Fruit fly (Drosophila melanogaster) whole organism, embryonic: ENCODE results near the gene CG7728.

Source experiments
- Adf1 ChIP-seq: fragments of 200-800 bp; sonication (Bioruptor generic); IDR thresholded peaks from 2 replicates; pipeline ENCODE4 v1.3.6; 2022; ENCODE audit warnings: missing biosample characterization, missing genetic modification characterization
- Atf3 ChIP-seq: fragments of 200-800 bp; sonication (Bioruptor generic); optimal IDR thresholded peaks from 3 replicates; lab custom pipeline; 2016; ENCODE audit warnings: missing biosample characterization, missing genetic modification characterization
- Awh ChIP-seq: fragments of 200-800 bp; sonication (Bioruptor generic); IDR thresholded peaks from 2 replicates; pipeline ENCODE4, ENCODE4 v1.3.6; 2022; ENCODE audit warnings: missing biosample characterization, missing genetic modification characterization
- Bgb ChIP-seq: fragments of 200-800 bp; sonication (Bioruptor generic); IDR thresholded peaks from 2 replicates; pipeline ENCODE4 v1.3.6; 2022; ENCODE audit warnings: missing biosample characterization, missing genetic modification characterization; ENCODE audit not compliant: partially characterized antibody
- Blimp-1 ChIP-seq: fragments of 200-800 bp; sonication (Bioruptor generic); optimal IDR thresholded peaks from 3 replicates; lab custom pipeline; 2018; ENCODE audit warnings: missing biosample characterization, missing genetic modification characterization, mild to moderate bottlenecking, moderate library complexity, missing genetic modification reagents
- CG10209 ChIP-seq: fragments of 200-800 bp; sonication (Bioruptor generic); optimal IDR thresholded peaks from 3 replicates; lab custom pipeline; 2017; ENCODE audit warnings: missing biosample characterization, mild to moderate bottlenecking, missing genetic modification characterization, missing genetic modification reagents
- CG10543 ChIP-seq: fragments of 200-800 bp; sonication (Bioruptor generic); optimal IDR thresholded peaks from 3 replicates; lab custom pipeline; 2017; ENCODE audit warnings: missing biosample characterization, mild to moderate bottlenecking, missing genetic modification characterization, moderate library complexity
- CG11247 ChIP-seq: fragments of 200-800 bp; sonication (Bioruptor generic); IDR thresholded peaks from 2 replicates; pipeline ENCODE4 v1.3.6; 2022; ENCODE audit warnings: missing biosample characterization, missing genetic modification characterization
- CG12219 ChIP-seq: fragments of 200-800 bp; sonication (Bioruptor generic); optimal IDR thresholded peaks from 3 replicates; lab custom pipeline; 2018; ENCODE audit warnings: missing biosample characterization, mild to moderate bottlenecking, missing genetic modification characterization
- CG13123 ChIP-seq: fragments of 200-800 bp; sonication (Bioruptor generic); optimal IDR thresholded peaks from 2 replicates; lab custom pipeline; 2016; ENCODE audit warnings: missing biosample characterization, missing genetic modification characterization
- CG13424 ChIP-seq: fragments of 200-800 bp; sonication (Bioruptor generic); optimal IDR thresholded peaks from 2 replicates; lab custom pipeline; 2019; ENCODE audit warnings: missing biosample characterization, mild to moderate bottlenecking, missing genetic modification characterization, moderate library complexity
- CG15514 ChIP-seq: fragments of 200-800 bp; sonication (Bioruptor generic); optimal IDR thresholded peaks from 3 replicates; lab custom pipeline; 2017; ENCODE audit warnings: missing biosample characterization, missing genetic modification characterization, mild to moderate bottlenecking, moderate library complexity, missing genetic modification reagents
- CG1602 ChIP-seq: fragments of 200-800 bp; sonication (Bioruptor generic); optimal IDR thresholded peaks from 3 replicates; lab custom pipeline; 2016; ENCODE audit warnings: missing biosample characterization, missing genetic modification characterization
- CG17186 ChIP-seq: fragments of 200-800 bp; sonication (Bioruptor generic); optimal IDR thresholded peaks from 3 replicates; lab custom pipeline; 2017; ENCODE audit warnings: missing biosample characterization, missing genetic modification reagents, missing genetic modification characterization
- CG31441 ChIP-seq: fragments of 200-800 bp; sonication (Bioruptor generic); IDR thresholded peaks from 2 replicates; pipeline ENCODE4 v1.3.6; 2022; ENCODE audit warnings: missing biosample characterization, missing genetic modification characterization
- CG3847 ChIP-seq: fragments of 200-800 bp; sonication (Bioruptor generic); IDR thresholded peaks from 2 replicates; pipeline ENCODE4 v1.3.6; 2022; ENCODE audit warnings: missing biosample characterization, missing genetic modification characterization
- CG7928 ChIP-seq: fragments of 200-800 bp; sonication (Bioruptor generic); optimal IDR thresholded peaks from 2 replicates; lab custom pipeline; 2017; ENCODE audit warnings: missing biosample characterization, mild to moderate bottlenecking, missing genetic modification characterization
- CG8089 ChIP-seq: fragments of 200-800 bp; sonication (Bioruptor generic); optimal IDR thresholded peaks from 3 replicates; lab custom pipeline; 2016; ENCODE audit warnings: missing biosample characterization, missing genetic modification characterization
- CG8359 ChIP-seq: fragments of 200-800 bp; sonication (Bioruptor generic); optimal IDR thresholded peaks from 2 replicates; lab custom pipeline; 2017; ENCODE audit warnings: missing biosample characterization, mild to moderate bottlenecking, missing genetic modification characterization, borderline replicate concordance
- Camta ChIP-seq: fragments of 200-800 bp; sonication (Bioruptor generic); optimal IDR thresholded peaks from 2 replicates; lab custom pipeline; 2016; ENCODE audit warnings: missing biosample characterization, missing genetic modification characterization
- Dek ChIP-seq: fragments of 200-800 bp; sonication (Bioruptor generic); optimal IDR thresholded peaks from 3 replicates; lab custom pipeline; 2019; ENCODE audit warnings: missing biosample characterization, mild to moderate bottlenecking, missing genetic modification characterization, moderate library complexity
- Gsc ChIP-seq: fragments of 200-800 bp; sonication (Bioruptor generic); IDR thresholded peaks from 2 replicates; pipeline ENCODE4 v1.3.6; 2022; ENCODE audit warnings: missing biosample characterization, missing genetic modification characterization
- HHEX ChIP-seq: fragments of 200-800 bp; sonication (Bioruptor generic); optimal IDR thresholded peaks from 3 replicates; lab custom pipeline; 2017; ENCODE audit warnings: missing biosample characterization, mild to moderate bottlenecking, missing genetic modification characterization, missing genetic modification reagents
- HLH54F ChIP-seq: fragments of 200-800 bp; sonication (Bioruptor generic); optimal IDR thresholded peaks from 3 replicates; lab custom pipeline; 2016; ENCODE audit warnings: missing biosample characterization, missing genetic modification characterization
- Jarid2 ChIP-seq: fragments of 200-800 bp; sonication (Bioruptor generic); optimal IDR thresholded peaks from 3 replicates; lab custom pipeline; 2017; ENCODE audit warnings: mild to moderate bottlenecking, missing biosample characterization, missing genetic modification reagents, missing genetic modification characterization
- Kr ChIP-seq: fragments of 200-800 bp; sonication (Bioruptor generic); optimal IDR thresholded peaks from 2 replicates; lab custom pipeline; 2017; ENCODE audit warnings: missing biosample characterization, mild to moderate bottlenecking, missing genetic modification characterization
- Neu2 ChIP-seq: fragments of 200-800 bp; sonication (Bioruptor generic); optimal IDR thresholded peaks from 3 replicates; lab custom pipeline; 2016; ENCODE audit warnings: missing biosample characterization, missing genetic modification characterization, borderline replicate concordance
- Oaz ChIP-seq: fragments of 200-800 bp; sonication (Bioruptor generic); IDR thresholded peaks from 2 replicates; pipeline ENCODE4 v1.3.6; 2022; ENCODE audit warnings: missing biosample characterization, missing genetic modification characterization
- Opbp ChIP-seq: fragments of 200-800 bp; sonication (Bioruptor generic); IDR thresholded peaks from 3 replicates; pipeline ENCODE4 v1.3.6; 2022; ENCODE audit warnings: missing biosample characterization, missing genetic modification characterization; ENCODE audit not compliant: partially characterized antibody
- Ssrp ChIP-seq: fragments of 200-800 bp; sonication (Bioruptor generic); optimal IDR thresholded peaks from 2 replicates; lab custom pipeline; 2018; ENCODE audit warnings: missing biosample characterization, mild to moderate bottlenecking, missing genetic modification characterization, moderate library complexity
- Xrp1 ChIP-seq: fragments of 200-800 bp; sonication (Bioruptor generic); IDR thresholded peaks from 2 replicates; pipeline ENCODE4 v1.3.6; 2022; ENCODE audit warnings: missing biosample characterization, missing genetic modification characterization
- abd-A ChIP-seq: fragments of 200-800 bp; sonication (Bioruptor generic); optimal IDR thresholded peaks from 3 replicates; lab custom pipeline; 2019; ENCODE audit warnings: missing biosample characterization, mild to moderate bottlenecking, missing genetic modification characterization, moderate library complexity
- ap ChIP-seq: fragments of 200-800 bp; sonication (Bioruptor generic); IDR thresholded peaks from 2 replicates; pipeline ENCODE4 v1.3.6; 2022; ENCODE audit warnings: missing biosample characterization, missing genetic modification characterization
- ara ChIP-seq: fragments of 200-800 bp; sonication (Bioruptor generic); IDR thresholded peaks from 2 replicates; pipeline ENCODE4 v1.3.6; 2022; ENCODE audit warnings: missing biosample characterization, missing genetic modification characterization
- bcd ChIP-seq: fragments of 200-800 bp; sonication (Bioruptor generic); optimal IDR thresholded peaks from 2 replicates; lab custom pipeline; 2017; ENCODE audit warnings: missing biosample characterization, mild to moderate bottlenecking, missing genetic modification characterization
- da ChIP-seq: fragments of 200-800 bp; sonication (Bioruptor generic); optimal IDR thresholded peaks from 2 replicates; lab custom pipeline; 2016; ENCODE audit warnings: missing biosample characterization, missing genetic modification characterization
- dan ChIP-seq: fragments of 200-800 bp; sonication (Bioruptor generic); IDR thresholded peaks from 2 replicates; pipeline ENCODE4 v1.3.6; 2022; ENCODE audit warnings: missing biosample characterization, missing genetic modification characterization
- danr ChIP-seq: fragments of 200-800 bp; sonication (Bioruptor generic); IDR thresholded peaks from 2 replicates; pipeline ENCODE4 v1.3.6; 2022; ENCODE audit warnings: missing biosample characterization, missing genetic modification characterization
- dati ChIP-seq: fragments of 200-800 bp; sonication (Bioruptor generic); IDR thresholded peaks from 2 replicates; pipeline ENCODE4 v1.3.6; 2022; ENCODE audit warnings: missing biosample characterization, missing genetic modification characterization
- dmrt11E ChIP-seq: fragments of 200-800 bp; sonication (Bioruptor generic); optimal IDR thresholded peaks from 3 replicates; lab custom pipeline; 2018; ENCODE audit warnings: missing biosample characterization, mild to moderate bottlenecking, missing genetic modification characterization, moderate library complexity
- en ChIP-seq: fragments of 200-800 bp; sonication (Bioruptor generic); optimal IDR thresholded peaks from 2 replicates; lab custom pipeline; 2016; ENCODE audit warnings: missing biosample characterization, missing genetic modification characterization
- gcm ChIP-seq: fragments of 200-800 bp; sonication (Bioruptor generic); optimal IDR thresholded peaks from 2 replicates; lab custom pipeline; 2019; ENCODE audit warnings: missing biosample characterization, mild to moderate bottlenecking, missing genetic modification characterization, moderate library complexity
- klu ChIP-seq: fragments of 200-800 bp; sonication (Bioruptor generic); IDR thresholded peaks from 2 replicates; pipeline ENCODE4 v1.3.6; 2022; ENCODE audit warnings: missing biosample characterization, missing genetic modification characterization
- lab ChIP-seq: fragments of 200-800 bp; sonication (Bioruptor generic); optimal IDR thresholded peaks from 3 replicates; lab custom pipeline; 2017; ENCODE audit warnings: missing biosample characterization, missing genetic modification characterization, mild to moderate bottlenecking, moderate library complexity, missing genetic modification reagents
- nau ChIP-seq: fragments of 200-800 bp; sonication (Bioruptor generic); optimal IDR thresholded peaks from 3 replicates; lab custom pipeline; 2017; ENCODE audit warnings: missing biosample characterization, mild to moderate bottlenecking, missing genetic modification characterization, missing genetic modification reagents
- pum ChIP-seq: fragments of 200-800 bp; sonication (Bioruptor generic); optimal IDR thresholded peaks from 2 replicates; lab custom pipeline; 2016; ENCODE audit warnings: missing biosample characterization, missing genetic modification characterization
- pzg ChIP-seq: fragments of 200-800 bp; sonication (Bioruptor generic); optimal IDR thresholded peaks from 3 replicates; lab custom pipeline; 2018; ENCODE audit warnings: missing biosample characterization, mild to moderate bottlenecking, missing genetic modification characterization, moderate library complexity
- sna ChIP-seq: fragments of 200-800 bp; sonication (Bioruptor generic); IDR thresholded peaks from 2 replicates; pipeline ENCODE4 v1.3.6; 2022; ENCODE audit warnings: missing biosample characterization, missing genetic modification characterization; ENCODE audit not compliant: partially characterized antibody
- ssp ChIP-seq: fragments of 200-800 bp; sonication (Bioruptor generic); IDR thresholded peaks from 2 replicates; pipeline ENCODE4 v1.3.6; 2022; ENCODE audit warnings: missing biosample characterization, missing genetic modification characterization
- tgo ChIP-seq: fragments of 200-800 bp; sonication (Bioruptor generic); IDR thresholded peaks from 3 replicates; pipeline ENCODE4 v1.3.6; 2022; ENCODE audit warnings: missing biosample characterization, missing genetic modification characterization

CG7728 gene

dm6 chr3L:17011351-17012016, 4.9 kb upstream of the CG7728 start (continued):
- TF ChIP-seq CG17186: no peak
- no peak for TF ChIP-seq CG11247 (GFP tag; lab: Robert Waterston, UW)
- TF ChIP-seq CG31441 (GFP tag; lab: Robert Waterston, UW): no peak
- TF ChIP-seq Dek (tag; lab: Kevin White, UChicago): no peak
- TF ChIP-seq ssp (GFP tag; lab: Robert Waterston, UW): no peak
- TF ChIP-seq Xrp1: no peak
- no peak for TF ChIP-seq bcd
- no peak for TF ChIP-seq nau (GFP tag; lab: Kevin White, UChicago)
- peak; percentile 92 for TF ChIP-seq Adf1
- no peak for TF ChIP-seq Opbp (GFP tag; lab: Robert Waterston, UW)
- no peak for TF ChIP-seq Awh (GFP tag; lab: Robert Waterston, UW)
- TF ChIP-seq HLH54F (GFP tag; lab: Kevin White, UChicago): no peak
- no peak for TF ChIP-seq Neu2 (GFP tag; lab: Kevin White, UChicago)
- no peak for TF ChIP-seq CG7928
- TF ChIP-seq CG13424 (tag; lab: Kevin White, UChicago): no peak
- no peak for TF ChIP-seq ara
- no peak for TF ChIP-seq pum (GFP tag; lab: Kevin White, UChicago)
- no peak for TF ChIP-seq HHEX
- no peak for TF ChIP-seq da (GFP tag; lab: Kevin White, UChicago)
- TF ChIP-seq CG1602 (GFP tag; lab: Kevin White, UChicago): no peak
- TF ChIP-seq CG15514: no peak
- TF ChIP-seq ap (GFP tag; lab: Robert Waterston, UW): no peak
- TF ChIP-seq dan (GFP tag; lab: Robert Waterston, UW): no peak
- no peak for TF ChIP-seq danr
- no peak for TF ChIP-seq Atf3 (GFP tag; lab: Kevin White, UChicago)
- no peak for TF ChIP-seq sna (GFP tag; lab: Robert Waterston, UW)
- no peak for TF ChIP-seq abd-A (tag; lab: Kevin White, UChicago)
- no peak for TF ChIP-seq dmrt11E (tag; lab: Kevin White, UChicago)
- TF ChIP-seq CG13123: no peak
- no peak for TF ChIP-seq CG8089 (GFP tag; lab: Kevin White, UChicago)
- TF ChIP-seq klu: no peak
- TF ChIP-seq en (GFP tag; lab: Kevin White, UChicago): no peak
- no peak for TF ChIP-seq Camta (GFP tag; lab: Kevin White, UChicago)
- TF ChIP-seq Jarid2 (GFP tag; lab: Kevin White, UChicago): peak; percentile 48
- no peak for TF ChIP-seq Gsc

DNA sequence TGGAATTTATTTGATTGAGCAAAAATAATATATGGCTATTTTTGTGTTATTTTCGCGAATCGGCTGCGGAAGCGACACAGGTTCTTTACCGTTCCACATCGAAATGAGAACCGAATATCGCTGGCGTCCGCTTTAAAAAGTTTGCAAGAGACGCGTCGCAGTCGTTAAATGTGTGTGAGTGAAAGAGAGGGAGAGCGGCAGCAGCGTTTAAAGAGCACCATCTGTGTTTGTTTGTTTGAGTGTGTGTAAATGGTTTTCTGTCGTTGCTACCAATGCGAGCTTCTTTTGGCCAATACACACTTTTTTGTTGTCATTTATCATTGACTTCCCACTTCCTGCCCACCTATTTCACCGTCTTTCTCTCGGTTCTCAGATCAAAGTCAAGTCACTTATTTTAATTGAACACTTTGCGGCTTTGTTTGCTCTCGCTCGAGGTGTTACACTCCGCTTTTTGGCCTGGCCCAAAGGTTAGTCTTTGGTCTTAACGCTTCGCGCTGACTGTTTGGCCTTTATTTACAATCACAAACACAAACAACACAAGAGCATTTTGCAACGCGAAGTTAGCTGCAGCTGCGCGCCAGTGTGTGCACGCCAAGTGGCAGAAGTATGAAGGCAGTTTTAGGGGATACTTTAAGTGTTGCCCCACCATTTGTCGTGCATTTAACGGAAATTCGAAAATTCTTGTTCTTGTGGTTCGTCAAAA, 4.2 kb upstream of the CG7728 start, which contains the start of gene CG3764:
Gene CG3764 (minus strand): TSS at position 549 of the 703 bp plus-strand sequence.
- peak; percentile 86 for TF ChIP-seq CG10209 (GFP tag; lab: Kevin White, UChicago)
- TF ChIP-seq dati (GFP tag; lab: Robert Waterston, UW): no peak
- TF ChIP-seq CG8359: peak; percentile 66
- peak; percentile 56 for TF ChIP-seq Blimp-1 (GFP tag; lab: Kevin White, UChicago)
- TF ChIP-seq Ssrp: no peak
- TF ChIP-seq Oaz (GFP tag; lab: Robert Waterston, UW): 0 out of 2 replicates have a peak, but pooled peaks have one; percentile 37
- peak; percentile 74 for TF ChIP-seq gcm
- peak; percentile 91 for TF ChIP-seq lab
- peak; percentile 54 for TF ChIP-seq tgo (GFP tag; lab: Robert Waterston, UW)
- no peak for TF ChIP-seq ssp (GFP tag; lab: Robert Waterston, UW)
- peak; percentile 81 for TF ChIP-seq CG3847 (GFP tag; lab: Robert Waterston, UW)
- TF ChIP-seq Bgb (GFP tag; lab: Robert Waterston, UW): peak; percentile 68
- peak; percentile 36 for TF ChIP-seq Kr
- TF ChIP-seq CG12219 (GFP tag; lab: Kevin White, UChicago): peak; percentile 76
- peak; percentile 97 for TF ChIP-seq pzg (GFP tag; lab: Kevin White, UChicago)
- peak; percentile 82 for TF ChIP-seq bcd
- peak; percentile 95 for TF ChIP-seq CG10543 (GFP tag; lab: Kevin White, UChicago)
